Fruit fly (Drosophila melanogaster): Measurements from ENCODE around the gene puc.

DNA sequence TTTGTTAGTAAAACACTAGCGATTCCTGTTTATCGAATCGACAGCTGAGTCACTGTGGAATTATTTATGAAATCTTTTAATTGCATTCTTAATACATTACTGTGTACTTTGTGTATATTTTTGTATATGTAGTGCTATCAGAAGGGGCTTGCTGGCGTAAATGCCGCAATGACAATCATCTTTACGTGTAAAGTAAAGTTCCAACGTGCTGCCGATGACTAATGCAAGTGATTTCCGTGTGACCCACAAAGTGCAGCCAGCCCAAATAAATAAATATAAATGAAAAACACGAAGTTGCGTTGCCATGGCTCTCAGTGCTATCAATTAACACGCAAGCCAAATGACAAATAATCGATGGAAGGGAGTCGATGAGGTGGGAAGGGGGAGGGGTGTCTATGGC is 4.7 kb downstream of the puc start:
- TF ChIP-seq CTCF (optimal IDR thresholded peaks at IDR 0.05) (no peak), CG8478 (optimal IDR thresholded peaks at IDR 0.05) (no peak)
